Worm (Caenorhabditis elegans) whole organism, L1 larva: ENCODE measurements around the gene ZK1240.8.

ENCODE experiments used
- C04F5.9 ChIP-seq: sonication (generic microtip); optimal IDR thresholded peaks from 2 replicates; lab custom pipeline; 2016; ENCODE audit warnings: missing genetic modification characterization, missing compliant biosample characterization
- C16A3.4 ChIP-seq: fragments of 150-350 bp; optimal IDR thresholded peaks from 2 replicates; lab custom pipeline; 2014; ENCODE audit warnings: missing biosample characterization, missing genetic modification characterization
- C34B4.2 ChIP-seq: sonication (generic microtip); optimal IDR thresholded peaks from 2 replicates; lab custom pipeline; 2017; ENCODE audit warnings: mild to moderate bottlenecking, missing genetic modification characterization, missing compliant biosample characterization
- aha-1 ChIP-seq: fragments of 150-350 bp; optimal IDR thresholded peaks from 2 replicates; lab custom pipeline; 2014; ENCODE audit warnings: missing biosample characterization, missing genetic modification characterization
- alr-1 ChIP-seq: fragments of 200-800 bp; sonication (Bioruptor generic); optimal IDR thresholded peaks from 2 replicates; lab custom pipeline; 2018; ENCODE audit warnings: borderline replicate concordance, mild to moderate bottlenecking, missing genetic modification characterization, missing compliant biosample characterization
- aly-2 ChIP-seq: fragments of 150-350 bp; optimal IDR thresholded peaks from 2 replicates; lab custom pipeline; 2014; ENCODE audit warnings: missing biosample characterization, missing genetic modification characterization
- ama-1 ChIP-seq: fragments of 150-350 bp; optimal IDR thresholded peaks from 2 replicates; lab custom pipeline; 2014
- blmp-1 ChIP-seq: fragments of 150-350 bp; optimal IDR thresholded peaks from 2 replicates; lab custom pipeline; 2014; ENCODE audit warnings: missing biosample characterization, missing genetic modification characterization
- ceh-63 ChIP-seq: fragments of 200-800 bp; sonication (Bioruptor generic); optimal IDR thresholded peaks from 2 replicates; lab custom pipeline; 2018; ENCODE audit warnings: mild to moderate bottlenecking, missing genetic modification characterization, missing compliant biosample characterization
- ces-1 ChIP-seq: fragments of 150-350 bp; optimal IDR thresholded peaks from 2 replicates; lab custom pipeline; 2014; ENCODE audit warnings: missing biosample characterization, missing genetic modification reagents, missing genetic modification characterization
- dsc-1 ChIP-seq: sonication (generic microtip); optimal IDR thresholded peaks from 2 replicates; lab custom pipeline; 2016; ENCODE audit warnings: mild to moderate bottlenecking, missing genetic modification characterization, missing compliant biosample characterization
- efl-1 ChIP-seq, 4 experiments: fragments of 150-350 bp; optimal IDR thresholded peaks in 3 of 4; peaks in 1 of 4; 1 replicate in 1 of 4; 2 replicates in 3 of 4; lab custom pipeline; 2014; ENCODE audit warnings: missing biosample characterization in 2 of 4, missing genetic modification characterization in 2 of 4, missing genetic modification reagents in 2 of 4
- efl-3 ChIP-seq: fragments of 200-800 bp; sonication (Bioruptor generic); optimal IDR thresholded peaks from 2 replicates; lab custom pipeline; 2018; ENCODE audit warnings: mild to moderate bottlenecking, missing genetic modification characterization, missing compliant biosample characterization
- elt-2 ChIP-seq: sonication (generic microtip); optimal IDR thresholded peaks from 2 replicates; lab custom pipeline; 2016; ENCODE audit warnings: missing genetic modification characterization, mild to moderate bottlenecking, inconsistent platforms, missing compliant biosample characterization, missing genetic modification reagents
- elt-3 ChIP-seq, 6 experiments: fragments of 150-350 bp in 1 of 6; sonication (generic microtip); optimal IDR thresholded peaks; 2 replicates each; lab custom pipeline; 2017 to 2018; ENCODE audit warnings: missing biosample characterization in 6 of 6, missing genetic modification characterization in 6 of 6, inconsistent platforms in 1 of 6
- fkh-4 ChIP-seq: sonication (generic microtip); optimal IDR thresholded peaks from 2 replicates; lab custom pipeline; 2016; ENCODE audit warnings: missing compliant biosample characterization, missing genetic modification characterization, borderline replicate concordance
- hlh-17 ChIP-seq: fragments of 200-800 bp; sonication (Bioruptor generic); optimal IDR thresholded peaks from 2 replicates; lab custom pipeline; 2018; ENCODE audit warnings: missing genetic modification characterization, mild to moderate bottlenecking, missing compliant biosample characterization, moderate library complexity, borderline replicate concordance
- hlh-4 ChIP-seq: sonication (generic microtip); optimal IDR thresholded peaks from 2 replicates; lab custom pipeline; 2016; ENCODE audit warnings: mild to moderate bottlenecking, missing genetic modification characterization, missing compliant biosample characterization
- hpl-2 ChIP-seq: fragments of 150-350 bp; optimal IDR thresholded peaks from 2 replicates; lab custom pipeline; 2014; ENCODE audit warnings: missing biosample characterization, missing genetic modification reagents, missing genetic modification characterization
- lin-13 ChIP-seq: fragments of 150-350 bp; optimal IDR thresholded peaks from 2 replicates; lab custom pipeline; 2014; ENCODE audit warnings: missing biosample characterization, missing genetic modification reagents, missing genetic modification characterization
- lin-14 ChIP-seq: fragments of 200-800 bp; sonication (Bioruptor generic); optimal IDR thresholded peaks from 2 replicates; lab custom pipeline; 2018; ENCODE audit warnings: mild to moderate bottlenecking, missing genetic modification characterization, moderate library complexity, missing compliant biosample characterization
- lin-15B ChIP-seq: fragments of 150-350 bp; sonication (generic microtip); optimal IDR thresholded peaks from 3 replicates; lab custom pipeline; 2014; ENCODE audit warnings: missing biosample characterization, missing genetic modification characterization
- lin-35 ChIP-seq, 2 experiments: fragments of 150-350 bp; optimal IDR thresholded peaks; 2 replicates each; lab custom pipeline; 2014; ENCODE audit warnings: missing biosample characterization in 2 of 2, missing genetic modification characterization in 2 of 2, missing genetic modification reagents in 2 of 2
- mab-9 ChIP-seq: fragments of 200-800 bp; sonication (Bioruptor generic); IDR thresholded peaks from 2 replicates; pipeline ENCODE4 v1.3.6; 2022; ENCODE audit warnings: missing genetic modification reagents, missing genetic modification characterization, missing compliant biosample characterization
- mdl-1 ChIP-seq, 2 experiments: fragments of 150-350 bp; optimal IDR thresholded peaks; 2 replicates each; lab custom pipeline; 2014 to 2017; ENCODE audit warnings: missing biosample characterization in 2 of 2, missing genetic modification characterization in 2 of 2, inconsistent platforms in 1 of 2
- mep-1 ChIP-seq: fragments of 150-350 bp; optimal IDR thresholded peaks from 2 replicates; lab custom pipeline; 2014; ENCODE audit warnings: missing biosample characterization, missing genetic modification characterization
- nhr-11 ChIP-seq: fragments of 150-350 bp; optimal IDR thresholded peaks from 2 replicates; lab custom pipeline; 2014; ENCODE audit warnings: missing biosample characterization, missing genetic modification characterization
- nhr-28 ChIP-seq: fragments of 150-350 bp; optimal IDR thresholded peaks from 2 replicates; lab custom pipeline; 2014; ENCODE audit warnings: missing biosample characterization, missing genetic modification characterization
- nhr-47 ChIP-seq: sonication (generic microtip); optimal IDR thresholded peaks from 2 replicates; lab custom pipeline; 2016; ENCODE audit warnings: mild to moderate bottlenecking, missing genetic modification characterization, moderate library complexity, missing compliant biosample characterization
- nhr-71 ChIP-seq: sonication (generic microtip); optimal IDR thresholded peaks from 2 replicates; lab custom pipeline; 2016; ENCODE audit warnings: mild to moderate bottlenecking, missing genetic modification characterization, moderate library complexity, missing compliant biosample characterization
- nhr-84 ChIP-seq: sonication (generic microtip); optimal IDR thresholded peaks from 2 replicates; lab custom pipeline; 2017; ENCODE audit warnings: missing biosample characterization, missing genetic modification characterization
- nhr-90 ChIP-seq: sonication (generic microtip); optimal IDR thresholded peaks from 2 replicates; lab custom pipeline; 2016; ENCODE audit warnings: mild to moderate bottlenecking, missing genetic modification characterization, missing compliant biosample characterization; ENCODE audit not compliant: poor library complexity
- pag-3 ChIP-seq: sonication (generic microtip); optimal IDR thresholded peaks from 2 replicates; lab custom pipeline; 2017; ENCODE audit warnings: missing genetic modification characterization, mild to moderate bottlenecking, missing compliant biosample characterization, antibody characterized with exemption, borderline replicate concordance; ENCODE audit not compliant: insufficient read depth
- pax-3 ChIP-seq: fragments of 200-800 bp; sonication (Bioruptor generic); optimal IDR thresholded peaks from 2 replicates; lab custom pipeline; 2018; ENCODE audit warnings: mild to moderate bottlenecking, missing genetic modification characterization, moderate library complexity, missing compliant biosample characterization
- skn-1 ChIP-seq: fragments of 150-350 bp; optimal IDR thresholded peaks from 2 replicates; lab custom pipeline; 2014; ENCODE audit warnings: missing biosample characterization, missing genetic modification characterization
- snu-23 ChIP-seq: sonication (generic microtip); optimal IDR thresholded peaks from 2 replicates; lab custom pipeline; 2016; ENCODE audit warnings: missing genetic modification characterization, missing compliant biosample characterization
- sox-4 ChIP-seq: sonication (generic microtip); optimal IDR thresholded peaks from 2 replicates; lab custom pipeline; 2016; ENCODE audit warnings: missing genetic modification characterization, missing compliant biosample characterization
- sptf-1 ChIP-seq: fragments of 150-350 bp; optimal IDR thresholded peaks from 2 replicates; lab custom pipeline; 2014; ENCODE audit warnings: missing biosample characterization, missing genetic modification characterization
- sup-37 ChIP-seq: fragments of 200-800 bp; sonication (Bioruptor generic); optimal IDR thresholded peaks from 2 replicates; lab custom pipeline; 2018; ENCODE audit warnings: mild to moderate bottlenecking, missing genetic modification characterization, missing compliant biosample characterization
- tbx-2 ChIP-seq: sonication (generic microtip); optimal IDR thresholded peaks from 2 replicates; lab custom pipeline; 2016; ENCODE audit warnings: missing genetic modification characterization, missing compliant biosample characterization
- tlp-1 ChIP-seq: fragments of 150-350 bp; optimal IDR thresholded peaks from 2 replicates; lab custom pipeline; 2014; ENCODE audit warnings: missing biosample characterization, missing genetic modification characterization
- unc-130 ChIP-seq: fragments of 150-350 bp; optimal IDR thresholded peaks from 2 replicates; lab custom pipeline; 2017; ENCODE audit warnings: missing biosample characterization, missing genetic modification characterization, inconsistent platforms
- unc-62 ChIP-seq: fragments of 150-350 bp; optimal IDR thresholded peaks from 2 replicates; lab custom pipeline; 2014; ENCODE audit warnings: missing biosample characterization, missing genetic modification reagents, missing genetic modification characterization
- unc-86 ChIP-seq: sonication (generic microtip); optimal IDR thresholded peaks from 2 replicates; lab custom pipeline; 2016; ENCODE audit warnings: missing genetic modification characterization, missing compliant biosample characterization
- vab-15 ChIP-seq: sonication (generic microtip); optimal IDR thresholded peaks from 2 replicates; lab custom pipeline; 2017; ENCODE audit warnings: missing genotype, mild to moderate bottlenecking, missing genetic modification characterization, missing compliant biosample characterization
- xbp-1 ChIP-seq: sonication (generic microtip); optimal IDR thresholded peaks from 2 replicates; lab custom pipeline; 2016; ENCODE audit warnings: missing genetic modification characterization, missing compliant biosample characterization
- zip-4 ChIP-seq: fragments of 200-800 bp; sonication (Bioruptor generic); optimal IDR thresholded peaks from 2 replicates; lab custom pipeline; 2018; ENCODE audit warnings: mild to moderate bottlenecking, missing genetic modification characterization, moderate library complexity, missing compliant biosample characterization
- ztf-11 ChIP-seq, 2 experiments: sonication (generic microtip); optimal IDR thresholded peaks; 2 replicates each; lab custom pipeline; 2016 to 2017; ENCODE audit warnings: missing genetic modification characterization in 2 of 2, missing biosample characterization in 1 of 2, missing compliant biosample characterization in 1 of 2

Gene ZK1240.8

DNA sequence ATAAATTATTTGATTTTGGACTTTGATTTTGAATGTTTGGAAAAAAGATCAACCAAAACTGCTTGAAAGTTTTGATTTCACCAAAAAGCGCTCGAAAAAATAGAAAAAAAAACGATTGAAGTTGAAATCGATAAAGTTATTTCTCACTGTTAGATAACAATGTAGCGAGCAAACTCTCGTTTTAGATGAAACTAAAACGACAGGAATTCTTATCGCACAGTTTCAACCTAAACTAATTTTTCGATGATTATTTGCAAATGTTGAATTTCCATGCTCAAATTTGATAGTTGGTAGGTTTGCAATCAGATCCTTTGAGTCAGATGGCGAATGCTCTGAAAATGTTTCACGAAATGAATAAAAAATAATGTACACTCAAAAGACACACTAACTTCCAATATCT is 36.3 kb downstream of the ZK1240.8 start:
- TF ChIP-seq mab-9 (no peak), elt-2 (tag; lab: Kevin White, UChicago) (peak; percentile 5)

DNA sequence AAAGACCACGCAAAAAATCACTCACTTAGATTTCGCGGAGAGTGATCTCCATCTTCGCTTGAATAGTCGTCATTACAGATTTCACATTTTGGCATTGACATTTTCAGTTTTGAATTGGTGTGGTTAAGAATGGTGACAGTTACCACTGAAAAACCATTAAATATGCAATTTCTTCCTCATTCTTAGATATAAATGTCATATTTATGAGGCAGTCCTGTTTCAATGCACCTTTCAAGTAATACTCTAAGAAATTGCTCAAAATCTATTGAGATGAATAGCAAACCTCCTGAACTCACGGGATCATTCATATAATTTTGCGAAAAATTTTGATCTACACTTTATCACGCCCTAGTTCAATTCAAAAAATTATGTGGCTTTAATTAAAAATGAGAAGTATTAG is 36.8 kb downstream of the ZK1240.8 start, which contains the start of gene K09F6.7:
TSS of gene K09F6.7 (minus strand) at position 101 of the 400 bp plus-strand sequence.
- TF ChIP-seq zip-4 (GFP tag; lab: Kevin White, UChicago) = no peak
- no peak for TF ChIP-seq nhr-47 (tag; lab: Kevin White, UChicago)
- no peak for TF ChIP-seq nhr-90 (tag; lab: Kevin White, UChicago)
- no peak for TF ChIP-seq ceh-63 (GFP tag; lab: Kevin White, UChicago)
- no peak for TF ChIP-seq ama-1 (lab: Kevin White, UChicago)
- no peak for TF ChIP-seq sptf-1 (tag; lab: Kevin White, UChicago)
- no peak for TF ChIP-seq pax-3 (tag; lab: Kevin White, UChicago)
- TF ChIP-seq tbx-2 (tag; lab: Kevin White, UChicago) = no peak
- no peak for TF ChIP-seq pag-3
- no peak for TF ChIP-seq sup-37 (GFP tag; lab: Kevin White, UChicago)
- TF ChIP-seq efl-1 (optimal IDR thresholded peaks at IDR 0.05; lab: Kevin White, UChicago) = no peak
- TF ChIP-seq efl-1 (GFP tag; optimal IDR thresholded peaks at IDR 0.05 in 1 of 2; lab: Kevin White, UChicago) = no peak
- TF ChIP-seq sox-4 (tag; lab: Kevin White, UChicago) = no peak
- no peak for TF ChIP-seq efl-3 (GFP tag; lab: Kevin White, UChicago)
- no peak for TF ChIP-seq elt-3 (tag; optimal IDR thresholded peaks at IDR 0.05; lab: Kevin White, UChicago)
- TF ChIP-seq mep-1 (tag; lab: Kevin White, UChicago) = no peak
- no peak for TF ChIP-seq unc-86 (tag; lab: Kevin White, UChicago)
- TF ChIP-seq lin-15B (tag; lab: Kevin White, UChicago) = no peak
- TF ChIP-seq alr-1 (tag; lab: Kevin White, UChicago) = no peak
- no peak for TF ChIP-seq hlh-4 (tag; lab: Kevin White, UChicago)
- TF ChIP-seq vab-15 (tag; lab: Kevin White, UChicago) = no peak
- TF ChIP-seq, all 84 proteins: peak for 0

DNA sequence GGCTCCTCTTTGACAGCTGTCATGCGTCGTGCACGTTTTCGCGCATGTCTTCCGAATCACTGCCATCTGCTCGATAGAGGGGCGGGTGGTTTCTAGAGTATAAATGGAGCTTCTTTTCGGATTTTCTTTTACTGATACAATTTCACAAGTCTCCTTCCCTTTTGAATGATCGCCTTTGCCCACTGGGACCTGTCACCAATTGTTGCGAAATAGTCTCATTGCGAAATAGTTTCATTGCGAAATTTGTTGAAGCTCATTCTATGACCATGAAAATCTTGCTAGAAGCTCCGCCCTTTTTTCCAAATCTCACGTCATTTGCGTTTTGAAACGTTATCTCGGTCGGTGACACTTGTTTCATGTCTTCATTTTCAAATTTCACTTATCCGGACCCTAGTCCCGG is 39.4 kb downstream of the ZK1240.8 start:
- TF ChIP-seq C34B4.2 (no peak), lin-14 (GFP tag; lab: Kevin White, UChicago) (peak; percentile 77), sox-4 (tag; lab: Kevin White, UChicago) (no peak), mdl-1 (tag; optimal IDR thresholded peaks at IDR 0.05; lab: Kevin White, UChicago) (no peak), hlh-17 (GFP tag; lab: Kevin White, UChicago) (no peak), nhr-47 (tag; lab: Kevin White, UChicago) (peak; percentile 32), C04F5.9 (no peak), unc-130 (no peak), snu-23 (no peak), tlp-1 (tag; lab: Kevin White, UChicago) (no peak), hpl-2 (GFP tag; lab: Kevin White, UChicago) (no peak), xbp-1 (tag; lab: Kevin White, UChicago) (no peak), ztf-11 (tag; optimal IDR thresholded peaks at IDR 0.05; lab: Kevin White, UChicago) (no peak), hlh-4 (tag; lab: Kevin White, UChicago) (no peak), lin-35 (GFP tag; optimal IDR thresholded peaks at IDR 0.05; lab: Kevin White, UChicago) (no peak), skn-1 (tag; lab: Kevin White, UChicago) (peak; percentile 14), lin-13 (GFP tag; lab: Kevin White, UChicago) (no peak), efl-3 (GFP tag; lab: Kevin White, UChicago) (no peak), aly-2 (tag; lab: Kevin White, UChicago) (no peak), fkh-4 (no peak), nhr-11 (no peak), blmp-1 (tag; lab: Kevin White, UChicago) (no peak), aha-1 (tag; lab: Kevin White, UChicago) (no peak), zip-4 (GFP tag; lab: Kevin White, UChicago) (peak; percentile 92), sptf-1 (tag; lab: Kevin White, UChicago) (no peak), C16A3.4 (tag; lab: Kevin White, UChicago) (no peak), unc-62 (no peak), nhr-84 (tag; lab: Kevin White, UChicago) (no peak), nhr-28 (tag; lab: Kevin White, UChicago) (no peak), unc-86 (tag; lab: Kevin White, UChicago) (no peak), ces-1 (GFP tag; lab: Kevin White, UChicago) (no peak), nhr-71 (tag; lab: Kevin White, UChicago) (peak; percentile 65), dsc-1 (tag; lab: Kevin White, UChicago) (no peak)
